Fruit fly (Drosophila melanogaster) whole organism, embryonic: ENCODE measurements around the gene CG7497.

Experiments used
- Abd-B ChIP-seq: fragments of 200-800 bp; sonication (Bioruptor generic); optimal IDR thresholded peaks from 2 replicates; lab custom pipeline; 2018; ENCODE audit warnings: missing biosample characterization, mild to moderate bottlenecking, missing genetic modification characterization, moderate library complexity
- CG10979 ChIP-seq: fragments of 200-800 bp; sonication (Bioruptor generic); optimal IDR thresholded peaks from 2 replicates; lab custom pipeline; 2018; ENCODE audit warnings: missing biosample characterization, mild to moderate bottlenecking, missing genetic modification characterization, moderate library complexity
- CG12219 ChIP-seq: fragments of 200-800 bp; sonication (Bioruptor generic); optimal IDR thresholded peaks from 3 replicates; lab custom pipeline; 2018; ENCODE audit warnings: missing biosample characterization, mild to moderate bottlenecking, missing genetic modification characterization
- CG12942 ChIP-seq: fragments of 200-800 bp; sonication (Bioruptor generic); optimal IDR thresholded peaks from 3 replicates; lab custom pipeline; 2016; ENCODE audit warnings: missing biosample characterization, missing genetic modification characterization
- CG13287 ChIP-seq: fragments of 200-800 bp; sonication (Bioruptor generic); IDR thresholded peaks from 2 replicates; pipeline ENCODE4 v1.3.6; 2022; ENCODE audit warnings: missing biosample characterization, missing genetic modification characterization; ENCODE audit not compliant: partially characterized antibody
- CG14860 ChIP-seq: fragments of 200-800 bp; sonication (Bioruptor generic); IDR thresholded peaks from 3 replicates; pipeline ENCODE4 v1.3.6; 2022; ENCODE audit warnings: missing biosample characterization, missing genetic modification characterization; ENCODE audit not compliant: partially characterized antibody
- CG15514 ChIP-seq: fragments of 200-800 bp; sonication (Bioruptor generic); optimal IDR thresholded peaks from 3 replicates; lab custom pipeline; 2017; ENCODE audit warnings: missing biosample characterization, missing genetic modification characterization, mild to moderate bottlenecking, moderate library complexity, missing genetic modification reagents
- CG17186 ChIP-seq: fragments of 200-800 bp; sonication (Bioruptor generic); optimal IDR thresholded peaks from 3 replicates; lab custom pipeline; 2017; ENCODE audit warnings: missing biosample characterization, missing genetic modification reagents, missing genetic modification characterization
- CG17568 ChIP-seq: fragments of 200-800 bp; sonication (Bioruptor generic); optimal IDR thresholded peaks from 2 replicates; lab custom pipeline; 2018; ENCODE audit warnings: missing biosample characterization, mild to moderate bottlenecking, missing genetic modification characterization, moderate library complexity
- CG18764 ChIP-seq: fragments of 200-800 bp; sonication (Bioruptor generic); optimal IDR thresholded peaks from 3 replicates; lab custom pipeline; 2016; ENCODE audit warnings: missing biosample characterization, missing genetic modification characterization
- CG2120 ChIP-seq: fragments of 200-800 bp; sonication (Bioruptor generic); optimal IDR thresholded peaks from 3 replicates; lab custom pipeline; 2016; ENCODE audit warnings: missing biosample characterization, missing genetic modification characterization
- CG2129 ChIP-seq: fragments of 200-800 bp; sonication (Bioruptor generic); IDR thresholded peaks from 2 replicates; pipeline ENCODE4 v1.3.6; 2022; ENCODE audit warnings: missing biosample characterization, missing genetic modification characterization; ENCODE audit not compliant: partially characterized antibody
- CG2199 ChIP-seq: fragments of 200-800 bp; sonication (Bioruptor generic); IDR thresholded peaks from 3 replicates; pipeline ENCODE4 v1.3.6; 2022; ENCODE audit warnings: missing biosample characterization, missing genetic modification characterization
- CG30431 ChIP-seq: fragments of 200-800 bp; sonication (Bioruptor generic); optimal IDR thresholded peaks from 2 replicates; lab custom pipeline; 2017; ENCODE audit warnings: missing biosample characterization, missing genetic modification characterization
- CG4424 ChIP-seq: fragments of 200-800 bp; sonication (Bioruptor generic); optimal IDR thresholded peaks from 3 replicates; lab custom pipeline; 2016; ENCODE audit warnings: missing biosample characterization, missing genetic modification characterization
- CG4617 ChIP-seq: fragments of 200-800 bp; sonication (Bioruptor generic); optimal IDR thresholded peaks from 3 replicates; lab custom pipeline; 2016; ENCODE audit warnings: missing biosample characterization, missing genetic modification characterization, borderline replicate concordance
- CG4820 ChIP-seq: fragments of 200-800 bp; sonication (Bioruptor generic); optimal IDR thresholded peaks from 3 replicates; lab custom pipeline; 2016; ENCODE audit warnings: missing biosample characterization, missing genetic modification characterization
- CG5180 ChIP-seq: fragments of 200-800 bp; sonication (Bioruptor generic); optimal IDR thresholded peaks from 3 replicates; lab custom pipeline; 2017; ENCODE audit warnings: missing biosample characterization, missing genetic modification characterization, mild to moderate bottlenecking, moderate library complexity, missing genetic modification reagents
- CG6272 ChIP-seq: fragments of 200-800 bp; sonication (Bioruptor generic); IDR thresholded peaks from 2 replicates; pipeline ENCODE4 v1.3.6; 2022; ENCODE audit warnings: missing biosample characterization, missing genetic modification characterization
- CG6683 ChIP-seq: fragments of 200-800 bp; sonication (Bioruptor generic); optimal IDR thresholded peaks from 2 replicates; lab custom pipeline; 2017; ENCODE audit warnings: missing biosample characterization, mild to moderate bottlenecking, missing genetic modification characterization, missing genetic modification reagents
- CG6813 ChIP-seq: fragments of 200-800 bp; sonication (Bioruptor generic); optimal IDR thresholded peaks from 2 replicates; lab custom pipeline; 2017; ENCODE audit warnings: missing biosample characterization, missing genetic modification characterization, mild to moderate bottlenecking, moderate library complexity, missing genetic modification reagents
- CG7745 ChIP-seq: fragments of 200-800 bp; sonication (Bioruptor generic); optimal IDR thresholded peaks from 2 replicates; lab custom pipeline; 2018; ENCODE audit warnings: missing biosample characterization, mild to moderate bottlenecking, missing genetic modification characterization, moderate library complexity
- CG7928 ChIP-seq: fragments of 200-800 bp; sonication (Bioruptor generic); optimal IDR thresholded peaks from 2 replicates; lab custom pipeline; 2017; ENCODE audit warnings: missing biosample characterization, mild to moderate bottlenecking, missing genetic modification characterization
- CG8765 ChIP-seq: fragments of 200-800 bp; sonication (Bioruptor generic); IDR thresholded peaks from 2 replicates; pipeline ENCODE4 v1.3.6; 2022; ENCODE audit warnings: missing biosample characterization, missing genetic modification characterization
- CG9215 ChIP-seq: fragments of 200-800 bp; sonication (Bioruptor generic); IDR thresholded peaks from 2 replicates; pipeline ENCODE4 v1.3.6; 2022; ENCODE audit warnings: missing biosample characterization, missing genetic modification characterization
- E2f2 ChIP-seq: fragments of 200-800 bp; sonication (Bioruptor generic); IDR thresholded peaks from 2 replicates; pipeline ENCODE4 v1.3.6; 2022; ENCODE audit warnings: missing biosample characterization, missing genetic modification characterization
- Gug ChIP-seq: fragments of 200-800 bp; sonication (Bioruptor generic); IDR thresholded peaks from 4 replicates; pipeline ENCODE4 v1.3.6; 2022; ENCODE audit warnings: missing biosample characterization, missing genetic modification characterization
- HLH4C ChIP-seq: fragments of 200-800 bp; sonication (Bioruptor generic); IDR thresholded peaks from 3 replicates; pipeline ENCODE4 v1.3.6; 2022; ENCODE audit warnings: missing biosample characterization, missing genetic modification characterization; ENCODE audit not compliant: partially characterized antibody
- Hr3 ChIP-seq: fragments of 200-800 bp; sonication (Bioruptor generic); optimal IDR thresholded peaks from 3 replicates; lab custom pipeline; 2016; ENCODE audit warnings: missing biosample characterization, missing genetic modification characterization
- Hr78 ChIP-seq, 2 experiments: fragments of 200-800 bp in 1 of 2; fragments of >200 bp in 1 of 2; sonication (Bioruptor generic) in 1 of 2; optimal IDR thresholded peaks; 2 replicates each; lab custom pipeline; 2017 to 2019; ENCODE audit warnings: missing biosample characterization in 2 of 2, missing genetic modification characterization in 2 of 2, mild to moderate bottlenecking in 1 of 2, moderate library complexity in 1 of 2
- Jarid2 ChIP-seq: fragments of 200-800 bp; sonication (Bioruptor generic); optimal IDR thresholded peaks from 3 replicates; lab custom pipeline; 2017; ENCODE audit warnings: mild to moderate bottlenecking, missing biosample characterization, missing genetic modification reagents, missing genetic modification characterization
- Kr ChIP-seq: fragments of 200-800 bp; sonication (Bioruptor generic); optimal IDR thresholded peaks from 2 replicates; lab custom pipeline; 2017; ENCODE audit warnings: missing biosample characterization, mild to moderate bottlenecking, missing genetic modification characterization
- Mrtf ChIP-seq: fragments of 200-800 bp; sonication (Bioruptor generic); IDR thresholded peaks from 3 replicates; pipeline ENCODE4 v1.3.6; 2022; ENCODE audit warnings: missing biosample characterization, missing genetic modification characterization
- Scr ChIP-seq: fragments of 200-800 bp; sonication (Bioruptor generic); IDR thresholded peaks from 2 replicates; pipeline ENCODE4 v1.3.6; 2022; ENCODE audit warnings: missing biosample characterization, missing genetic modification characterization; ENCODE audit not compliant: partially characterized antibody
- ara ChIP-seq: fragments of 200-800 bp; sonication (Bioruptor generic); IDR thresholded peaks from 2 replicates; pipeline ENCODE4 v1.3.6; 2022; ENCODE audit warnings: missing biosample characterization, missing genetic modification characterization
- bigmax ChIP-seq: fragments of 200-800 bp; sonication (Bioruptor generic); optimal IDR thresholded peaks from 2 replicates; lab custom pipeline; 2018; ENCODE audit warnings: missing biosample characterization, mild to moderate bottlenecking, missing genetic modification characterization
- bowl ChIP-seq: fragments of 200-800 bp; sonication (Bioruptor generic); IDR thresholded peaks from 2 replicates; pipeline ENCODE4 v1.3.6; 2022; ENCODE audit warnings: missing biosample characterization, missing genetic modification characterization
- dan ChIP-seq: fragments of 200-800 bp; sonication (Bioruptor generic); IDR thresholded peaks from 2 replicates; pipeline ENCODE4 v1.3.6; 2022; ENCODE audit warnings: missing biosample characterization, missing genetic modification characterization
- hkb ChIP-seq, 2 experiments: fragments of 200-800 bp in 1 of 2; fragments of >200 bp in 1 of 2; sonication (Bioruptor generic) in 1 of 2; IDR thresholded peaks in 1 of 2; optimal IDR thresholded peaks in 1 of 2; 2 replicates each; pipeline versions ENCODE4 v1.3.6 to Lab custom; 2017 to 2022; ENCODE audit warnings: missing biosample characterization in 1 of 2, missing genetic modification characterization in 1 of 2
- lab ChIP-seq: fragments of 200-800 bp; sonication (Bioruptor generic); optimal IDR thresholded peaks from 3 replicates; lab custom pipeline; 2017; ENCODE audit warnings: missing biosample characterization, missing genetic modification characterization, mild to moderate bottlenecking, moderate library complexity, missing genetic modification reagents
- nmo ChIP-seq: fragments of 200-800 bp; sonication (Bioruptor generic); optimal IDR thresholded peaks from 2 replicates; lab custom pipeline; 2018; ENCODE audit warnings: missing biosample characterization, mild to moderate bottlenecking, missing genetic modification characterization, moderate library complexity
- nom ChIP-seq: fragments of 200-800 bp; sonication (Bioruptor generic); optimal IDR thresholded peaks from 2 replicates; lab custom pipeline; 2017; ENCODE audit warnings: missing biosample characterization, missing genetic modification characterization, mild to moderate bottlenecking, moderate library complexity, missing genetic modification reagents
- onecut ChIP-seq: fragments of 200-800 bp; sonication (Bioruptor generic); IDR thresholded peaks from 2 replicates; pipeline ENCODE4 v1.3.6; 2022; ENCODE audit warnings: missing biosample characterization, missing genetic modification characterization
- salm ChIP-seq: fragments of 200-800 bp; sonication (Bioruptor generic); optimal IDR thresholded peaks from 2 replicates; lab custom pipeline; 2018; ENCODE audit warnings: missing biosample characterization, mild to moderate bottlenecking, missing genetic modification characterization
- vfl ChIP-seq: fragments of 200-800 bp; sonication (Bioruptor generic); optimal IDR thresholded peaks from 2 replicates; lab custom pipeline; 2016; ENCODE audit warnings: missing biosample characterization, missing genetic modification characterization
- zen2 ChIP-seq: fragments of 200-800 bp; sonication (Bioruptor generic); IDR thresholded peaks from 3 replicates; pipeline ENCODE4 v1.3.6; 2022; ENCODE audit warnings: missing biosample characterization, missing genetic modification characterization; ENCODE audit not compliant: partially characterized antibody

CG7497 gene

dm6 chr3L:17658423-17659267, 25.4 kb downstream of the CG7497 start (continued):
- TF ChIP-seq CG4424 (GFP tag; lab: Kevin White, UChicago) (peak; percentile 74), CG18764 (GFP tag; lab: Kevin White, UChicago) (peak; percentile 68), CG14860 (no peak), Hr78 (GFP tag; optimal IDR thresholded peaks at IDR 0.05; lab: Kevin White, UChicago) (peak in 1 of 2 experiments; percentile 55), CG8765 (peak; percentile 64; the same call in 1 of the 2 replicates), Mrtf (GFP tag; lab: Robert Waterston, UW) (peak; percentile 91), Scr (GFP tag; lab: Robert Waterston, UW) (no peak), lab (GFP tag; lab: Kevin White, UChicago) (peak; percentile 96), Hr3 (GFP tag; lab: Kevin White, UChicago) (peak; percentile 75), Gug (peak; percentile 96), CG6272 (GFP tag; lab: Robert Waterston, UW) (peak; percentile 86), CG7928 (GFP tag; lab: Kevin White, UChicago) (peak; percentile 70), zen2 (no peak), CG6813 (GFP tag; lab: Kevin White, UChicago) (peak; percentile 84), CG17568 (GFP tag; lab: Kevin White, UChicago) (peak; percentile 84), salm (tag; lab: Kevin White, UChicago) (peak; percentile 76), Jarid2 (GFP tag; lab: Kevin White, UChicago) (peak; percentile 10), E2f2 (peak; percentile 73), bigmax (GFP tag; lab: Kevin White, UChicago) (peak; percentile 65), CG10979 (peak; percentile 59), CG6683 (GFP tag; lab: Kevin White, UChicago) (peak; percentile 73), Abd-B (GFP tag; lab: Kevin White, UChicago) (peak; percentile 71), vfl (peak; percentile 89), CG7745 (peak; percentile 63), Kr (GFP tag; lab: Kevin White, UChicago) (no peak), CG12942 (GFP tag; lab: Kevin White, UChicago) (peak; percentile 82), CG17186 (GFP tag; lab: Kevin White, UChicago) (peak; percentile 48), CG9215 (peak; percentile 91), onecut (peak; percentile 80), CG5180 (GFP tag; lab: Kevin White, UChicago) (peak; percentile 40), CG2199 (peak; percentile 86), HLH4C (no peak), CG2129 (GFP tag; lab: Robert Waterston, UW) (no peak), CG4820 (peak; percentile 69), CG4617 (GFP tag; lab: Kevin White, UChicago) (peak; percentile 81), nom (GFP tag; lab: Kevin White, UChicago) (no peak), ara (GFP tag; lab: Robert Waterston, UW) (peak; percentile 89), CG12219 (GFP tag; lab: Kevin White, UChicago) (peak; percentile 89), dan (no peak), CG2120 (GFP tag; lab: Kevin White, UChicago) (peak; percentile 98), CG15514 (GFP tag; lab: Kevin White, UChicago) (peak; percentile 82), bowl (GFP tag; lab: Robert Waterston, UW) (peak; percentile 78), hkb (optimal IDR thresholded peaks at IDR 0.05; lab: Kevin White, UChicago) (no peak), hkb (GFP tag; IDR thresholded peaks at IDR 0.05; lab: Robert Waterston, UW) (peak; percentile 91), CG30431 (peak; percentile 79), CG13287 (GFP tag; lab: Robert Waterston, UW) (no peak), nmo (peak; percentile 69)
